Worm (Caenorhabditis elegans): ENCODE data around the gene K02G10.15.

DNA sequence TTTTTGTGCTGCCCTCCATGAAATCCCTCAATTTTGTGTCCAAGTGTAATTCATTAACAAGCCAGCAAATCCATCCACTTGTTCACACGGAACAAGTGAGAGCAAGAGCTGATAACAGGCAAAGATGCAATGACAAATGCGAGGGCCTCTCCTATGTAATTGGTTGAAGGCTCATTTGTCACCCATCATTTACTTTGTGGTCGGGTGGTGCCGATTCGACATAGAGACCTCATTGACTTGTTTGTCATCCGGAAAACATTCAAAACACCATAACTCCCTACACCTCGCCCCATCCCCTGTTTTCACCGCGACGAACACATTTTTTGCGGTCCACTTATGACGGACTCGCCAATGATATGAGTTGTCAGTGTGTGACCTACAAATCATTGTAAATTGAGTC is 31.1 kb downstream of the K02G10.15 start:
- TF ChIP-seq ceh-13 (GFP tag; optimal IDR thresholded peaks at IDR 0.05) (no peak), F13C5.2 (tag; optimal IDR thresholded peaks at IDR 0.05) (no peak)

Measured in whole organism, early embryonic.